Worm (Caenorhabditis elegans) whole organism, L1 larva: ENCODE results near the gene gop-3.

ENCODE experiments used
- C04F5.9 ChIP-seq: sonication (generic microtip); optimal IDR thresholded peaks from 2 replicates; lab custom pipeline; 2016; ENCODE audit warnings: missing genetic modification characterization, missing compliant biosample characterization
- Y116A8C.19 ChIP-seq: sonication (generic microtip); optimal IDR thresholded peaks from 2 replicates; lab custom pipeline; 2016; ENCODE audit warnings: missing compliant biosample characterization, missing genetic modification characterization, borderline replicate concordance
- alr-1 ChIP-seq: fragments of 200-800 bp; sonication (Bioruptor generic); optimal IDR thresholded peaks from 2 replicates; lab custom pipeline; 2018; ENCODE audit warnings: borderline replicate concordance, mild to moderate bottlenecking, missing genetic modification characterization, missing compliant biosample characterization
- aly-2 ChIP-seq: fragments of 150-350 bp; optimal IDR thresholded peaks from 2 replicates; lab custom pipeline; 2014; ENCODE audit warnings: missing biosample characterization, missing genetic modification characterization
- blmp-1 ChIP-seq: fragments of 150-350 bp; optimal IDR thresholded peaks from 2 replicates; lab custom pipeline; 2014; ENCODE audit warnings: missing biosample characterization, missing genetic modification characterization
- dsc-1 ChIP-seq: sonication (generic microtip); optimal IDR thresholded peaks from 2 replicates; lab custom pipeline; 2016; ENCODE audit warnings: mild to moderate bottlenecking, missing genetic modification characterization, missing compliant biosample characterization
- efl-3 ChIP-seq: fragments of 200-800 bp; sonication (Bioruptor generic); optimal IDR thresholded peaks from 2 replicates; lab custom pipeline; 2018; ENCODE audit warnings: mild to moderate bottlenecking, missing genetic modification characterization, missing compliant biosample characterization
- egl-13 ChIP-seq: sonication (generic microtip); optimal IDR thresholded peaks from 2 replicates; lab custom pipeline; 2016; ENCODE audit warnings: missing genotype, missing genetic modification reagents, missing genetic modification characterization, missing compliant biosample characterization
- egl-27 ChIP-seq, 2 experiments: fragments of 150-350 bp in 1 of 2; sonication (generic microtip); optimal IDR thresholded peaks; 3 replicates each; lab custom pipeline; 2017 to 2018; ENCODE audit warnings: missing biosample characterization in 2 of 2, missing genetic modification characterization in 2 of 2, missing genetic modification reagents in 2 of 2
- elt-3 ChIP-seq, 6 experiments: fragments of 150-350 bp in 1 of 6; sonication (generic microtip); optimal IDR thresholded peaks; 2 replicates each; lab custom pipeline; 2017 to 2018; ENCODE audit warnings: missing biosample characterization in 6 of 6, missing genetic modification characterization in 6 of 6, inconsistent platforms in 1 of 6
- fkh-10 ChIP-seq: sonication (generic microtip); optimal IDR thresholded peaks from 2 replicates; lab custom pipeline; 2017; ENCODE audit warnings: missing biosample characterization, missing genetic modification reagents, missing genetic modification characterization
- fkh-8 ChIP-seq: sonication (generic microtip); optimal IDR thresholded peaks from 2 replicates; lab custom pipeline; 2016; ENCODE audit warnings: mild to moderate bottlenecking, missing genetic modification characterization, missing compliant biosample characterization
- hlh-4 ChIP-seq: sonication (generic microtip); optimal IDR thresholded peaks from 2 replicates; lab custom pipeline; 2016; ENCODE audit warnings: mild to moderate bottlenecking, missing genetic modification characterization, missing compliant biosample characterization
- hpl-2 ChIP-seq: fragments of 150-350 bp; optimal IDR thresholded peaks from 2 replicates; lab custom pipeline; 2014; ENCODE audit warnings: missing biosample characterization, missing genetic modification reagents, missing genetic modification characterization
- irx-1 ChIP-seq: sonication (generic microtip); optimal IDR thresholded peaks from 2 replicates; lab custom pipeline; 2016; ENCODE audit warnings: missing genetic modification characterization, missing compliant biosample characterization
- isw-1 ChIP-seq: fragments of 200-800 bp; sonication (Bioruptor generic); IDR thresholded peaks from 2 replicates; pipeline ENCODE4 v1.3.6; 2022; ENCODE audit warnings: missing genetic modification characterization, missing compliant biosample characterization
- jun-1 ChIP-seq: fragments of 150-350 bp; optimal IDR thresholded peaks from 2 replicates; lab custom pipeline; 2014; ENCODE audit warnings: missing biosample characterization, missing genetic modification reagents, missing genetic modification characterization
- lin-13 ChIP-seq: fragments of 150-350 bp; optimal IDR thresholded peaks from 2 replicates; lab custom pipeline; 2014; ENCODE audit warnings: missing biosample characterization, missing genetic modification reagents, missing genetic modification characterization
- lin-14 ChIP-seq: fragments of 200-800 bp; sonication (Bioruptor generic); optimal IDR thresholded peaks from 2 replicates; lab custom pipeline; 2018; ENCODE audit warnings: mild to moderate bottlenecking, missing genetic modification characterization, moderate library complexity, missing compliant biosample characterization
- lin-15B ChIP-seq: fragments of 150-350 bp; sonication (generic microtip); optimal IDR thresholded peaks from 3 replicates; lab custom pipeline; 2014; ENCODE audit warnings: missing biosample characterization, missing genetic modification characterization
- mab-9 ChIP-seq: fragments of 200-800 bp; sonication (Bioruptor generic); IDR thresholded peaks from 2 replicates; pipeline ENCODE4 v1.3.6; 2022; ENCODE audit warnings: missing genetic modification reagents, missing genetic modification characterization, missing compliant biosample characterization
- mdl-1 ChIP-seq, 2 experiments: fragments of 150-350 bp; optimal IDR thresholded peaks; 2 replicates each; lab custom pipeline; 2014 to 2017; ENCODE audit warnings: missing biosample characterization in 2 of 2, missing genetic modification characterization in 2 of 2, inconsistent platforms in 1 of 2
- nhr-28 ChIP-seq: fragments of 150-350 bp; optimal IDR thresholded peaks from 2 replicates; lab custom pipeline; 2014; ENCODE audit warnings: missing biosample characterization, missing genetic modification characterization
- nhr-47 ChIP-seq: sonication (generic microtip); optimal IDR thresholded peaks from 2 replicates; lab custom pipeline; 2016; ENCODE audit warnings: mild to moderate bottlenecking, missing genetic modification characterization, moderate library complexity, missing compliant biosample characterization
- nhr-76 ChIP-seq: sonication (generic microtip); optimal IDR thresholded peaks from 2 replicates; lab custom pipeline; 2017; ENCODE audit warnings: missing biosample characterization, missing genetic modification characterization
- nhr-77 ChIP-seq: fragments of 150-350 bp; optimal IDR thresholded peaks from 2 replicates; lab custom pipeline; 2014; ENCODE audit warnings: missing biosample characterization, missing genetic modification characterization
- nhr-90 ChIP-seq: sonication (generic microtip); optimal IDR thresholded peaks from 2 replicates; lab custom pipeline; 2016; ENCODE audit warnings: mild to moderate bottlenecking, missing genetic modification characterization, missing compliant biosample characterization; ENCODE audit not compliant: poor library complexity
- pag-3 ChIP-seq: sonication (generic microtip); optimal IDR thresholded peaks from 2 replicates; lab custom pipeline; 2017; ENCODE audit warnings: missing genetic modification characterization, mild to moderate bottlenecking, missing compliant biosample characterization, antibody characterized with exemption, borderline replicate concordance; ENCODE audit not compliant: insufficient read depth
- pax-3 ChIP-seq: fragments of 200-800 bp; sonication (Bioruptor generic); optimal IDR thresholded peaks from 2 replicates; lab custom pipeline; 2018; ENCODE audit warnings: mild to moderate bottlenecking, missing genetic modification characterization, moderate library complexity, missing compliant biosample characterization
- sptf-1 ChIP-seq: fragments of 150-350 bp; optimal IDR thresholded peaks from 2 replicates; lab custom pipeline; 2014; ENCODE audit warnings: missing biosample characterization, missing genetic modification characterization
- sup-37 ChIP-seq: fragments of 200-800 bp; sonication (Bioruptor generic); optimal IDR thresholded peaks from 2 replicates; lab custom pipeline; 2018; ENCODE audit warnings: mild to moderate bottlenecking, missing genetic modification characterization, missing compliant biosample characterization
- unc-130 ChIP-seq: fragments of 150-350 bp; optimal IDR thresholded peaks from 2 replicates; lab custom pipeline; 2017; ENCODE audit warnings: missing biosample characterization, missing genetic modification characterization, inconsistent platforms
- unc-62 ChIP-seq: fragments of 150-350 bp; optimal IDR thresholded peaks from 2 replicates; lab custom pipeline; 2014; ENCODE audit warnings: missing biosample characterization, missing genetic modification reagents, missing genetic modification characterization
- unc-86 ChIP-seq: sonication (generic microtip); optimal IDR thresholded peaks from 2 replicates; lab custom pipeline; 2016; ENCODE audit warnings: missing genetic modification characterization, missing compliant biosample characterization
- vab-15 ChIP-seq: sonication (generic microtip); optimal IDR thresholded peaks from 2 replicates; lab custom pipeline; 2017; ENCODE audit warnings: missing genotype, mild to moderate bottlenecking, missing genetic modification characterization, missing compliant biosample characterization
- zag-1 ChIP-seq: fragments of 150-350 bp; optimal IDR thresholded peaks from 2 replicates; lab custom pipeline; 2014; ENCODE audit warnings: missing biosample characterization, missing genetic modification characterization

gop-3 gene

DNA sequence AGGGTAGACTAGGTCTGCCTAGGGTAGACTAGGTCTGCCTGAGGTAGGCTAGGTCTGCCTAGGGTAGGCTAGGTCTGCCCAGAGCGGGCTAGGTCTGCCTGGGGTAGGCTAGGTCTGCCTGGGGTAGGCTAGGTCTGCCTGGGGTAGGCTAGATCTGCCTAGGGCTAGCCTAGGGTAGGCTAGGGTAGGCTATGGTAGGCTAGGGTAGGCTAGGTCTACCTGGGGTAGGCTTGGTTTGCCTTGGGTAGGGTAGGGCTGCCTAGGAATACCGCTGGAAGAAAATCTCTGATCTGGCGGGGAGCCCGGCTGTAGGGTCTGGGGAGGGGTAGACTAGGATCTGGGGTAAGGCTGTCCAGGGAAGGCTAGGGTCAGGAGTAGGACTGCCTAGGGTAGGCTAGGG, 25.0 kb downstream of the gop-3 start:
- no peak for TF ChIP-seq nhr-90 (tag; lab: Kevin White, UChicago)
- TF ChIP-seq blmp-1 (tag; lab: Kevin White, UChicago) = no peak
- no peak for TF ChIP-seq alr-1
- no peak for TF ChIP-seq efl-3 (GFP tag; lab: Kevin White, UChicago)
- TF ChIP-seq unc-130 = no peak
- no peak for TF ChIP-seq sup-37 (GFP tag; lab: Kevin White, UChicago)
- no peak for TF ChIP-seq egl-13 (tag; lab: Kevin White, UChicago)
- TF ChIP-seq pax-3 (tag; lab: Kevin White, UChicago) = no peak
- TF ChIP-seq hpl-2 (GFP tag; lab: Kevin White, UChicago) = no peak
- TF ChIP-seq mdl-1 (tag; optimal IDR thresholded peaks at IDR 0.05; lab: Kevin White, UChicago) = no peak
- TF ChIP-seq lin-15B (tag; lab: Kevin White, UChicago) = no peak
- TF ChIP-seq egl-27 (tag; optimal IDR thresholded peaks at IDR 0.05; lab: Kevin White, UChicago) = no peak
- no peak for TF ChIP-seq elt-3 (tag; optimal IDR thresholded peaks at IDR 0.05; lab: Kevin White, UChicago)
- no peak for TF ChIP-seq aly-2 (tag; lab: Kevin White, UChicago)
- no peak for TF ChIP-seq jun-1 (tag; lab: Kevin White, UChicago)

DNA sequence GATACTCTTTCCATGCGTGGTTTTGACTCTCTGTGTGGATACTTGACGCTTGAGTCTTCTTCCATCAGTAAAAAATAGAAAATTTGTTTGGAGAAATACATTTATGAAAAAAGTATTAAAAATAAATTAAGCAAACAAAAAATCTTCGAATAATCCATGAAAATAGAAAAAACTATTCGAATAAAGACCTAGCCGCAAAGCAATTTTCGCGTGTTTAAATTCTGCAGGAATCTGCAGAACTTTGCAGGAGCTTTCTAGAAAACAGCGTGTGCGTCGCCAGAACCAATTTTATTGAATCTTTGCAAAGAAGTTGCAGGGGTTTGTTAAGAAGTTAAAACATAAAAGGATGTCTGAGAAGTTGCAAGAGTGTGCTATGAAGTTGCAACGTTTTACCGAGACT, 25.7 kb downstream of the gop-3 start, which contains the start of gene ZC395.11:
Gene ZC395.11, minus strand, starts transcription at position 101 of the 400 bp plus-strand sequence.
- TF ChIP-seq lin-14 (GFP tag; lab: Kevin White, UChicago) = no peak
- no peak for TF ChIP-seq vab-15 (tag; lab: Kevin White, UChicago)
- TF ChIP-seq lin-13 (GFP tag; lab: Kevin White, UChicago) = no peak
- TF ChIP-seq zag-1 (tag; lab: Kevin White, UChicago) = no peak
- TF ChIP-seq hpl-2 (GFP tag; lab: Kevin White, UChicago) = no peak
- no peak for TF ChIP-seq sptf-1 (tag; lab: Kevin White, UChicago)
- no peak for TF ChIP-seq isw-1 (GFP tag; lab: Robert Waterston, UW)
- no peak for TF ChIP-seq egl-27 (tag; optimal IDR thresholded peaks at IDR 0.05; lab: Kevin White, UChicago)
- no peak for TF ChIP-seq nhr-76
- no peak for TF ChIP-seq nhr-77 (tag; lab: Kevin White, UChicago)
- no peak for TF ChIP-seq Y116A8C.19
- no peak for TF ChIP-seq nhr-28 (tag; lab: Kevin White, UChicago)
- TF ChIP-seq unc-62 (GFP tag; lab: Kevin White, UChicago) = no peak
- no peak for TF ChIP-seq blmp-1 (tag; lab: Kevin White, UChicago)
- TF ChIP-seq mdl-1 (tag; optimal IDR thresholded peaks at IDR 0.05; lab: Kevin White, UChicago) = no peak
- no peak for TF ChIP-seq nhr-47
- TF ChIP-seq alr-1 = no peak
- no peak for TF ChIP-seq pag-3 (tag; lab: Kevin White, UChicago)
- no peak for TF ChIP-seq fkh-10 (GFP tag; lab: Kevin White, UChicago)
- no peak for TF ChIP-seq hlh-4 (tag; lab: Kevin White, UChicago)
- TF ChIP-seq, all 84 proteins: peak for 0

DNA sequence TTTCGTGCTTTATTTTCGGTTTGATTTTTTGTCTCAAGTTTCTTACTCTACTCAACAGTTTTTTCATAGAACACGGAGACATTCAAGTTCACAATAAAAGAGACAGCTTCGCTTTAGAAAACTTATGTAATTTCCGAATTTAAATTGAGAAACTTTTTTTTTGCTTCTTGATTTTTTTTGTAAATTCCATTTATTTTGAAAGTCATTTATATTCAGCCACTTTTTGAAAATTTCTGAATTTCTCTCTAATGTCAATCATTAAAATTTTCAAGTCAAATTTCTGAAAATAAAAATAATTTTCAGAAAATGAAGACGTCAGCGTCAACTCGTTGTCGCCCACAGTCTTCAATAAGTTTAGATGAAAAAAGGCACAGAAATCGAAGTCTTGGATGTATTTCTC, 27.4 kb downstream of the gop-3 start, which contains the start of gene T15B12.1:
Gene T15B12.1, plus strand, starts transcription at position 301 of the 400 bp plus-strand sequence.
- TF ChIP-seq dsc-1 (no peak), mab-9 (GFP tag; lab: Robert Waterston, UW) (no peak)

DNA sequence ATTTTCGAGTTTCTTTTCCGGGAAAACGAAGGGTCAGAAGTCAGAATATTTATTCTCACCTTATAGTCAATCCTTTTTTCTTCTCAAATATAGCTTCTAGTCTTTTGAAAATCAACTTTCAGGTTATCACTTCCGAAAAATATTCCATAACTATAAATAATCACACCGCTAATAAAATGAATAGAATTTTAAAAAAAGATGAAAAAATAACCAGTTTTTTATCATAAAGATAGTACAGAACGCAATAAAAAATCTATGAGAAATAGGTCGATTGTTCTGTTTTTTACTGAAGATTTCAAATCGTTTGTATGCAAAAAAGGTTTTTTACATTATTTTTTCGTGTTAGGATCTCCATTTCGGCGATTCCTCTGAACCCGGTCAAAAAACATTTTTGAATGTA, 29.7 kb downstream of the gop-3 start:
- TF ChIP-seq isw-1 (GFP tag; lab: Robert Waterston, UW) = no peak
- TF ChIP-seq, all 84 proteins: peak for 0

DNA sequence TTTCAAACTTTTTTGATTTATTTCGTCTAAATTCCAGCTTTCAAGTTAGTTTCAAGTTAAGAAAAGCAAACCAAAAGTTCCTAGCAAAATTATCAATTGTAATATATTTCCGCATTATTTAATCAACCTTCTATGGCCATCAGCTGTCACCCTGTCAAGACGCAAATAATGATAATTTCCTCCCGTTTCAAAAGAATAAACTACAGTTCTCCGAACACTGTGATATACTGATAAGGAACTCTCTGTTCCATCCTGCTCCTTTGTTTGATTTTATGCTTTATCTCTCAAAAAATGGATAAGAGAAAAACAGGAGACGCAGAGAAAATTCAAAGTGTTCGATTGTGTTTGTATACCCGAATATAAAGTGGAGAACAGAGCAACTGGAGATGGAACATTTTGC, 30.8 kb downstream of the gop-3 start:
- TF ChIP-seq zag-1 (tag; lab: Kevin White, UChicago) = no peak
- no peak for TF ChIP-seq C04F5.9 (tag; lab: Kevin White, UChicago)
- TF ChIP-seq lin-13 (GFP tag; lab: Kevin White, UChicago) = no peak
- no peak for TF ChIP-seq Y116A8C.19
- TF ChIP-seq irx-1 (tag; lab: Kevin White, UChicago) = no peak
- TF ChIP-seq unc-86 (tag; lab: Kevin White, UChicago) = no peak
- TF ChIP-seq fkh-8 (tag; lab: Kevin White, UChicago) = no peak
